Fruit fly (Drosophila melanogaster) whole organism, prepupa: Measurements from ENCODE around the gene CG1635.
A peak's percentile ranks its signal among the peaks of the same experiment; 100 is the strongest.

Source experiments
- Blimp-1 ChIP-seq: fragments of 200-800 bp; sonication (Bioruptor generic); optimal IDR thresholded peaks from 3 replicates; lab custom pipeline; 2017; ENCODE audit warnings: missing biosample characterization, missing genetic modification characterization, mild to moderate bottlenecking, moderate library complexity, missing genetic modification reagents
- CG10669 ChIP-seq: fragments of 200-800 bp; sonication (Bioruptor generic); optimal IDR thresholded peaks from 3 replicates; lab custom pipeline; 2018; ENCODE audit warnings: missing biosample characterization, mild to moderate bottlenecking, missing genetic modification characterization, moderate library complexity
- CG11762 ChIP-seq: fragments of 200-800 bp; sonication (Bioruptor generic); optimal IDR thresholded peaks from 3 replicates; lab custom pipeline; 2016; ENCODE audit warnings: missing biosample characterization, missing genetic modification characterization; ENCODE audit not compliant: insufficient read depth
- CG11902 ChIP-seq: fragments of 200-800 bp; sonication (Bioruptor generic); optimal IDR thresholded peaks from 3 replicates; lab custom pipeline; 2016; ENCODE audit warnings: missing biosample characterization, missing genetic modification characterization
- CG1621 ChIP-seq: fragments of 200-800 bp; sonication (Bioruptor generic); optimal IDR thresholded peaks from 3 replicates; lab custom pipeline; 2018; ENCODE audit warnings: missing biosample characterization, mild to moderate bottlenecking, missing genetic modification characterization
- CG3032 ChIP-seq: fragments of 200-800 bp; optimal IDR thresholded peaks from 2 replicates; lab custom pipeline; 2019; ENCODE audit warnings: missing biosample characterization, mild to moderate bottlenecking, missing genetic modification characterization, moderate library complexity
- CG31627 ChIP-seq: fragments of 200-800 bp; sonication (Bioruptor generic); optimal IDR thresholded peaks from 3 replicates; lab custom pipeline; 2016; ENCODE audit warnings: missing biosample characterization, missing genetic modification characterization
- CG32006 ChIP-seq: fragments of 200-800 bp; sonication (Bioruptor generic); optimal IDR thresholded peaks from 3 replicates; lab custom pipeline; 2017; ENCODE audit warnings: missing biosample characterization, mild to moderate bottlenecking, missing genetic modification characterization
- CG34406 ChIP-seq: fragments of 200-800 bp; sonication (Bioruptor generic); optimal IDR thresholded peaks from 3 replicates; lab custom pipeline; 2016; ENCODE audit warnings: missing biosample characterization, missing genetic modification characterization
- CG3919 ChIP-seq: fragments of 200-800 bp; sonication (Bioruptor generic); optimal IDR thresholded peaks from 3 replicates; lab custom pipeline; 2016; ENCODE audit warnings: missing biosample characterization, missing genetic modification characterization
- CG4318 ChIP-seq: fragments of 200-800 bp; sonication (Bioruptor generic); optimal IDR thresholded peaks from 3 replicates; lab custom pipeline; 2017; ENCODE audit warnings: missing biosample characterization, mild to moderate bottlenecking, missing genetic modification characterization
- CG6276 ChIP-seq: fragments of 200-800 bp; sonication (Bioruptor generic); optimal IDR thresholded peaks from 2 replicates; lab custom pipeline; 2017; ENCODE audit warnings: missing biosample characterization, mild to moderate bottlenecking, missing genetic modification characterization
- CG6808 ChIP-seq: fragments of 200-800 bp; sonication (Bioruptor generic); optimal IDR thresholded peaks from 3 replicates; lab custom pipeline; 2017; ENCODE audit warnings: missing biosample characterization, missing genetic modification characterization, mild to moderate bottlenecking, moderate library complexity, missing genetic modification reagents
- CG7368 ChIP-seq: fragments of 200-800 bp; sonication (Bioruptor generic); optimal IDR thresholded peaks from 3 replicates; lab custom pipeline; 2016; ENCODE audit warnings: missing biosample characterization, missing genetic modification characterization
- CG8119 ChIP-seq: fragments of 200-800 bp; sonication (Bioruptor generic); IDR thresholded peaks from 3 replicates; pipeline ENCODE4 v1.3.6; 2022; ENCODE audit warnings: missing biosample characterization, missing genetic modification characterization
- CG8319 ChIP-seq: fragments of 200-800 bp; sonication (Bioruptor generic); optimal IDR thresholded peaks from 3 replicates; lab custom pipeline; 2016; ENCODE audit warnings: missing biosample characterization, missing genetic modification characterization
- CG8632 ChIP-seq: fragments of 200-800 bp; sonication (Bioruptor generic); optimal IDR thresholded peaks from 3 replicates; lab custom pipeline; 2016; ENCODE audit warnings: missing biosample characterization, missing genetic modification characterization
- CG9139 ChIP-seq: fragments of 200-800 bp; sonication (Bioruptor generic); optimal IDR thresholded peaks from 3 replicates; lab custom pipeline; 2017; ENCODE audit warnings: missing biosample characterization, mild to moderate bottlenecking, missing genetic modification characterization
- Eip75B ChIP-seq: fragments of 200-800 bp; sonication (Bioruptor generic); optimal IDR thresholded peaks from 3 replicates; lab custom pipeline; 2016; ENCODE audit warnings: missing biosample characterization, missing genetic modification characterization
- Eip78C ChIP-seq: fragments of 200-800 bp; sonication (Bioruptor generic); peaks from one replicate; lab custom pipeline; 2016; ENCODE audit warnings: missing biosample characterization, missing genetic modification characterization
- Eip93F ChIP-seq: fragments of 200-800 bp; sonication (Bioruptor generic); optimal IDR thresholded peaks from 2 replicates; lab custom pipeline; 2016; ENCODE audit warnings: missing biosample characterization, mild to moderate bottlenecking, missing genetic modification characterization
- Ets21C ChIP-seq: fragments of 200-800 bp; sonication (Bioruptor generic); optimal IDR thresholded peaks from 3 replicates; lab custom pipeline; 2016; ENCODE audit warnings: missing biosample characterization, missing genetic modification characterization
- Ets96B ChIP-seq: fragments of 200-800 bp; optimal IDR thresholded peaks from 2 replicates; lab custom pipeline; 2019; ENCODE audit warnings: missing biosample characterization, mild to moderate bottlenecking, missing genetic modification characterization, moderate library complexity
- Hr38 ChIP-seq: sonication (Bioruptor generic); optimal IDR thresholded peaks from 2 replicates; lab custom pipeline; 2016; ENCODE audit warnings: missing biosample characterization, missing genetic modification characterization
- Hr39 ChIP-seq: fragments of 200-800 bp; sonication (Bioruptor generic); optimal IDR thresholded peaks from 2 replicates; lab custom pipeline; 2016; ENCODE audit warnings: missing biosample characterization, missing genetic modification characterization
- Hr4 ChIP-seq: fragments of 200-800 bp; sonication (Bioruptor generic); optimal IDR thresholded peaks from 3 replicates; lab custom pipeline; 2016; ENCODE audit warnings: missing biosample characterization, missing genetic modification characterization
- Lpt ChIP-seq: fragments of 200-800 bp; sonication (Bioruptor generic); optimal IDR thresholded peaks from 3 replicates; lab custom pipeline; 2016; ENCODE audit warnings: missing biosample characterization, missing genetic modification characterization
- Met ChIP-seq: fragments of 200-800 bp; sonication (Bioruptor generic); optimal IDR thresholded peaks from 3 replicates; lab custom pipeline; 2016; ENCODE audit warnings: missing biosample characterization, missing genetic modification characterization
- OdsH ChIP-seq: fragments of 200-800 bp; sonication (Bioruptor generic); optimal IDR thresholded peaks from 3 replicates; lab custom pipeline; 2016; ENCODE audit warnings: missing biosample characterization, missing genetic modification characterization
- Sox102F ChIP-seq: fragments of 200-800 bp; sonication (Bioruptor generic); optimal IDR thresholded peaks from 2 replicates; lab custom pipeline; 2016; ENCODE audit warnings: missing biosample characterization, mild to moderate bottlenecking, missing genetic modification characterization
- Sox14 ChIP-seq: fragments of 200-800 bp; sonication (Bioruptor generic); optimal IDR thresholded peaks from 3 replicates; lab custom pipeline; 2016; ENCODE audit warnings: missing biosample characterization, missing genetic modification characterization
- Sox15 ChIP-seq: fragments of 200-800 bp; sonication (Bioruptor generic); optimal IDR thresholded peaks from 3 replicates; lab custom pipeline; 2016; ENCODE audit warnings: missing biosample characterization, missing genetic modification characterization
- acj6 ChIP-seq: fragments of 200-800 bp; sonication (Bioruptor generic); optimal IDR thresholded peaks from 3 replicates; lab custom pipeline; 2016; ENCODE audit warnings: missing biosample characterization, missing genetic modification characterization
- cyc ChIP-seq: fragments of 200-800 bp; sonication (Bioruptor generic); optimal IDR thresholded peaks from 3 replicates; lab custom pipeline; 2016; ENCODE audit warnings: missing biosample characterization, missing genetic modification characterization
- dac ChIP-seq: fragments of 200-800 bp; sonication (Bioruptor generic); optimal IDR thresholded peaks from 2 replicates; lab custom pipeline; 2017; ENCODE audit warnings: missing biosample characterization, mild to moderate bottlenecking, missing genetic modification characterization
- dsx ChIP-seq: fragments of 200-800 bp; optimal IDR thresholded peaks from 3 replicates; lab custom pipeline; 2019; ENCODE audit warnings: missing biosample characterization, mild to moderate bottlenecking, missing genetic modification characterization, moderate library complexity; ENCODE audit not compliant: poor library complexity, severe bottlenecking
- esn ChIP-seq: fragments of 200-800 bp; sonication (Bioruptor generic); optimal IDR thresholded peaks from 2 replicates; lab custom pipeline; 2016; ENCODE audit warnings: missing biosample characterization, mild to moderate bottlenecking, missing genetic modification characterization, moderate library complexity
- fd59A ChIP-seq: fragments of 200-800 bp; sonication (Bioruptor generic); optimal IDR thresholded peaks from 2 replicates; lab custom pipeline; 2017; ENCODE audit warnings: missing biosample characterization, mild to moderate bottlenecking, missing genetic modification characterization, missing genetic modification reagents
- fkh ChIP-seq: fragments of 200-800 bp; sonication (Bioruptor generic); optimal IDR thresholded peaks from 3 replicates; lab custom pipeline; 2017; ENCODE audit warnings: missing biosample characterization, mild to moderate bottlenecking, missing genetic modification characterization, moderate library complexity
- lz ChIP-seq: fragments of 200-800 bp; sonication (Bioruptor generic); optimal IDR thresholded peaks from 3 replicates; lab custom pipeline; 2016; ENCODE audit warnings: missing biosample characterization, missing genetic modification characterization
- net ChIP-seq: fragments of 200-800 bp; sonication (Bioruptor generic); optimal IDR thresholded peaks from 3 replicates; lab custom pipeline; 2016; ENCODE audit warnings: missing biosample characterization, missing genetic modification characterization
- spab ChIP-seq: fragments of 200-800 bp; sonication (Bioruptor generic); optimal IDR thresholded peaks from 2 replicates; lab custom pipeline; 2017; ENCODE audit warnings: missing biosample characterization, mild to moderate bottlenecking, missing genetic modification characterization, missing genetic modification reagents
- ss ChIP-seq, 2 experiments: fragments of 200-800 bp; sonication (Bioruptor generic); optimal IDR thresholded peaks; 2 replicates in 1 of 2; 3 replicates in 1 of 2; lab custom pipeline; 2017 to 2018; ENCODE audit warnings: mild to moderate bottlenecking in 2 of 2, missing biosample characterization in 2 of 2, missing genetic modification characterization in 2 of 2, moderate library complexity in 1 of 2
- svp ChIP-seq: fragments of 200-800 bp; sonication (Bioruptor generic); peaks from one replicate; lab custom pipeline; 2016; ENCODE audit warnings: missing biosample characterization, missing genetic modification characterization
- topi ChIP-seq: fragments of 200-800 bp; sonication (Bioruptor generic); optimal IDR thresholded peaks from 3 replicates; lab custom pipeline; 2016; ENCODE audit warnings: missing biosample characterization, missing genetic modification characterization
- vri ChIP-seq: fragments of 200-800 bp; sonication (Bioruptor generic); optimal IDR thresholded peaks from 3 replicates; lab custom pipeline; 2016; ENCODE audit warnings: missing biosample characterization, mild to moderate bottlenecking, missing genetic modification characterization

The CG1635 gene

DNA sequence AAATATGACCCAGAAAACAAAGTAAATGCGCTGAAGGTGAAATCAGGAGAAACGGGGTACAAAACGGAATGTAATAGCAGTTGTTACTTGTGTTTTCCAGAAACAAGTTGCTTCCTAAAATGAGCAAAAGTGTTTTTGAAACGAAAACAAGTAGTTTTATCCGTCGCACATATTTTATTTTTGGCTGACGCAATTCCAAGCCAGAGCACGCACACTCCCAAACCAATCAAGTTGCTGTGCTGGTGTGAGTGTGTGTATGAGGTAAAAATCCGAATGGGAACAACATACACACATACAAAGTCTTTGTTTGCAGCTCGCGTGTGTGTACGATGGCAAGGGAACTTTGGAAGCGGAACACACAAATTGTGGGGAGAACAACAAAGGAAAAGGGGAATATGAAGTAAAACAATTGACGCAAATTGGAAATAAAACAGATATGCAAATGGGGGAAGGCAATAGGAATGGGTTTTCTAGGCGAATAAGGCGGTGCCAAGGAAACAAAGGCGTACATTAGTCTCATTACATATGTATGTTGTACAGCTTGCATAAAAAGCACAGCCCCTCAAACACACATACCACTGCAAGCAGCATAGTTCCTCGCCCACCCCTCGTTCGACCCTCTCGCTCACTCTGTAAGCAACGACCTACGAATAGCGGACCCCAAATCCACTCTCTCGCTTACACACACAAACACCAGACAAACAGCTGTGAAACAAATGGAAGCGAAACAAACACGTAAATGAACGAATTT lies 20.1 kb downstream of the CG1635 start:
- no peak for TF ChIP-seq lz (GFP tag; lab: Kevin White, UChicago)
- TF ChIP-seq net (GFP tag; lab: Kevin White, UChicago), result peak; percentile 14
- no peak for TF ChIP-seq Hr4
- TF ChIP-seq Hr38 (GFP tag; lab: Kevin White, UChicago), result no peak
- peak; percentile 95 for TF ChIP-seq Sox14
- TF ChIP-seq Lpt (GFP tag; lab: Kevin White, UChicago), result peak; percentile 44
- peak; percentile 72 for TF ChIP-seq Eip78C (GFP tag; lab: Kevin White, UChicago)
- peak; percentile 87 for TF ChIP-seq vri (GFP tag; lab: Kevin White, UChicago)
- peak; percentile 55 for TF ChIP-seq CG9139 (GFP tag; lab: Kevin White, UChicago)
- TF ChIP-seq dsx (GFP tag; lab: Kevin White, UChicago), result peak; percentile 47
- TF ChIP-seq CG3919, result no peak
- TF ChIP-seq fkh (GFP tag; lab: Kevin White, UChicago), result peak; percentile 91
- TF ChIP-seq CG32006, result peak; percentile 3
- TF ChIP-seq CG6808 (GFP tag; lab: Kevin White, UChicago), result peak; percentile 25
- TF ChIP-seq CG6276 (GFP tag; lab: Kevin White, UChicago), result peak; percentile 98
- peak; percentile 72 for TF ChIP-seq svp (GFP tag; lab: Kevin White, UChicago)
- TF ChIP-seq Eip93F, result peak; percentile 56
- peak; percentile 39 to 48 for TF ChIP-seq ss (GFP tag; optimal IDR thresholded peaks at IDR 0.05; lab: Kevin White, UChicago)

dm6 chr3R:31609413-31610054 lies 21.1 kb downstream of the CG1635 start:
- TF ChIP-seq CG8319 (GFP tag; lab: Kevin White, UChicago), result no peak
- TF ChIP-seq CG11762 (GFP tag; lab: Kevin White, UChicago), result no peak
- TF ChIP-seq OdsH (GFP tag; lab: Kevin White, UChicago), result no peak
- no peak for TF ChIP-seq Hr4
- TF ChIP-seq CG3919, result peak; percentile 57
- peak; percentile 62 for TF ChIP-seq vri (GFP tag; lab: Kevin White, UChicago)
- TF ChIP-seq net (GFP tag; lab: Kevin White, UChicago), result peak; percentile 29
- TF ChIP-seq CG4318 (GFP tag; lab: Kevin White, UChicago), result no peak
- TF ChIP-seq CG1621 (tag; lab: Kevin White, UChicago), result peak; percentile 3
- TF ChIP-seq CG6276 (GFP tag; lab: Kevin White, UChicago), result no peak
- TF ChIP-seq Ets21C (GFP tag; lab: Kevin White, UChicago), result no peak
- no peak for TF ChIP-seq topi (GFP tag; lab: Kevin White, UChicago)
- TF ChIP-seq Eip93F, result peak; percentile 46
- TF ChIP-seq CG11902 (GFP tag; lab: Kevin White, UChicago), result no peak
- no peak for TF ChIP-seq spab
- no peak for TF ChIP-seq cyc (GFP tag; lab: Kevin White, UChicago)
- peak; percentile 65 for TF ChIP-seq Eip78C (GFP tag; lab: Kevin White, UChicago)
- TF ChIP-seq fkh (GFP tag; lab: Kevin White, UChicago), result peak; percentile 61
- TF ChIP-seq dac, result no peak
- no peak for TF ChIP-seq CG8119
- no peak for TF ChIP-seq CG34406 (GFP tag; lab: Kevin White, UChicago)
- TF ChIP-seq svp (GFP tag; lab: Kevin White, UChicago), result no peak
- TF ChIP-seq CG8632 (GFP tag; lab: Kevin White, UChicago), result no peak
- peak; percentile 13 for TF ChIP-seq dsx (GFP tag; lab: Kevin White, UChicago)
- TF ChIP-seq acj6 (GFP tag; lab: Kevin White, UChicago), result no peak
- TF ChIP-seq CG3032 (tag; lab: Kevin White, UChicago), result no peak
- peak; percentile 39 for TF ChIP-seq CG7368 (GFP tag; lab: Kevin White, UChicago)
- no peak for TF ChIP-seq Eip75B (GFP tag; lab: Kevin White, UChicago)
- TF ChIP-seq CG31627, result no peak
- TF ChIP-seq Hr39 (GFP tag; lab: Kevin White, UChicago), result no peak
- peak; percentile 43 for TF ChIP-seq Sox102F (GFP tag; lab: Kevin White, UChicago)
- TF ChIP-seq Ets96B (tag; lab: Kevin White, UChicago), result no peak
- TF ChIP-seq CG9139 (GFP tag; lab: Kevin White, UChicago), result peak; percentile 55
- no peak for TF ChIP-seq Blimp-1
- TF ChIP-seq fd59A (GFP tag; lab: Kevin White, UChicago), result no peak
- no peak for TF ChIP-seq Hr38 (GFP tag; lab: Kevin White, UChicago)
- no peak for TF ChIP-seq Met (GFP tag; lab: Kevin White, UChicago)
- peak; percentile 14 for TF ChIP-seq esn
- TF ChIP-seq CG10669 (GFP tag; lab: Kevin White, UChicago), result no peak
- TF ChIP-seq Sox15, result no peak
